Fruit fly (Drosophila melanogaster) whole organism, adult: ENCODE results near the gene Nup58.

Experiments
- CG11617 ChIP-seq: fragments of 200-800 bp; sonication (Bioruptor generic); optimal IDR thresholded peaks from 2 replicates; lab custom pipeline; 2017; ENCODE audit warnings: mild to moderate bottlenecking, missing biosample characterization, missing genetic modification reagents, missing genetic modification characterization
- CG12768 ChIP-seq: fragments of 200-800 bp; sonication (Bioruptor generic); optimal IDR thresholded peaks from 2 replicates; lab custom pipeline; 2017; ENCODE audit warnings: missing biosample characterization, missing genetic modification characterization, mild to moderate bottlenecking, moderate library complexity, missing genetic modification reagents
- CG14711 ChIP-seq: fragments of 200-800 bp; sonication (Bioruptor generic); optimal IDR thresholded peaks from 2 replicates; lab custom pipeline; 2018; ENCODE audit warnings: missing biosample characterization, mild to moderate bottlenecking, missing genetic modification characterization, moderate library complexity
- CG5204 ChIP-seq: fragments of 200-800 bp; sonication (Bioruptor generic); optimal IDR thresholded peaks from 2 replicates; lab custom pipeline; 2016; ENCODE audit warnings: missing biosample characterization, missing genetic modification characterization
- Clk ChIP-seq: fragments of 200-800 bp; sonication (Bioruptor generic); optimal IDR thresholded peaks from 2 replicates; lab custom pipeline; 2017; ENCODE audit warnings: missing biosample characterization, missing genetic modification characterization
- Crg-1 ChIP-seq: fragments of 200-800 bp; sonication (Bioruptor generic); optimal IDR thresholded peaks from 2 replicates; lab custom pipeline; 2016; ENCODE audit warnings: missing biosample characterization, missing genetic modification characterization
- bab1 ChIP-seq: fragments of 200-800 bp; sonication (Bioruptor generic); optimal IDR thresholded peaks from 3 replicates; lab custom pipeline; 2019; ENCODE audit warnings: missing biosample characterization, mild to moderate bottlenecking, missing genetic modification characterization, moderate library complexity
- cic ChIP-seq: fragments of 200-800 bp; sonication (Bioruptor generic); optimal IDR thresholded peaks from 2 replicates; lab custom pipeline; 2017; ENCODE audit warnings: missing biosample characterization, mild to moderate bottlenecking, missing genetic modification characterization, moderate library complexity
- cnc ChIP-seq, 2 experiments: fragments of >200 bp; optimal IDR thresholded peaks; 2 replicates each; lab custom pipeline; 2017
- kay ChIP-seq: fragments of 200-800 bp; sonication (Bioruptor generic); peaks from one replicate; lab custom pipeline; 2016; ENCODE audit warnings: missing biosample characterization, missing genetic modification characterization, borderline replicate concordance
- ovo ChIP-seq: fragments of 200-800 bp; sonication (Bioruptor generic); optimal IDR thresholded peaks from 2 replicates; lab custom pipeline; 2016; ENCODE audit warnings: missing biosample characterization, missing genetic modification characterization
- pad ChIP-seq: fragments of 200-800 bp; sonication (Bioruptor generic); optimal IDR thresholded peaks from 3 replicates; lab custom pipeline; 2017; ENCODE audit warnings: missing biosample characterization, missing genetic modification characterization, mild to moderate bottlenecking, moderate library complexity, missing genetic modification reagents
- tj ChIP-seq: fragments of 200-800 bp; sonication (Bioruptor generic); optimal IDR thresholded peaks from 3 replicates; lab custom pipeline; 2017; ENCODE audit warnings: missing biosample characterization, mild to moderate bottlenecking, missing genetic modification characterization, moderate library complexity
- toe ChIP-seq: fragments of 200-800 bp; sonication (Bioruptor generic); optimal IDR thresholded peaks from 2 replicates; lab custom pipeline; 2016; ENCODE audit warnings: missing biosample characterization, missing genetic modification characterization

- TF ChIP-seq CG5204 (GFP tag; lab: Kevin White, UChicago) (no peak), cnc (optimal IDR thresholded peaks at IDR 0.05; lab: Kevin White, UChicago) (no peak), tj (no peak), ovo (GFP tag; lab: Kevin White, UChicago) (no peak), CG12768 (GFP tag; lab: Kevin White, UChicago) (no peak), pad (GFP tag; lab: Kevin White, UChicago) (no peak), CG11617 (GFP tag; lab: Kevin White, UChicago) (no peak), toe (GFP tag; lab: Kevin White, UChicago) (no peak), CG14711 (tag; lab: Kevin White, UChicago) (no peak), kay (GFP tag; lab: Kevin White, UChicago) (no peak), Crg-1 (no peak), cic (GFP tag; lab: Kevin White, UChicago) (no peak), Clk (no peak), bab1 (GFP tag; lab: Kevin White, UChicago) (no peak)
Observed at dm6 chr3R:19682424-19682823, 37.6 kb downstream of the Nup58 start.
